Worm (Caenorhabditis elegans): ENCODE data around the gene deb-1.

DNA sequence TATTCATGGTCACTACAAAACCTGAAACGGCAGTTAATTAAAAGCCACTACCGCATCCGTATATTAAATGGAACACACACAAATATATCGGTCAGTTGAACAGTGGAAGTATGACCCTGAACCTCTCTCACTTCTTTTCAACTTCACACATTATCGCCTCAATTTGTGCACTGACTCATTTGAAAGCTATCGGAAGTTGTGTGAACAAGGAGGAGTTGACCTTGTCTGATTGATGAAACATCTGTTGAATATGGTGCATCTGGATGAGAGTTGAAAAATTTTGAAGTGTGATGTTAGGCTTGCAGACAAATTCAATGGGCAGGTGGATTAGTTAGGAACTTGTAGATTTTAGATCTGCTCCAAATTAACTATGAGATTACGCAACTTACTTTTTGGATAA is 3.4 kb upstream of the deb-1 start:
- TF ChIP-seq B0310.2 (tag; optimal IDR thresholded peaks at IDR 0.05) (no peak), sea-1 (GFP tag; conservative IDR thresholded peaks at IDR 0.05) (no peak), hmbx-1 (tag; optimal IDR thresholded peaks at IDR 0.05) (no peak), tbx-37 (GFP tag; conservative IDR thresholded peaks at IDR 0.05) (no peak), ama-1 (optimal IDR thresholded peaks at IDR 0.05) (no peak), F13C5.2 (tag; optimal IDR thresholded peaks at IDR 0.05) (no peak), pes-1 (GFP tag; IDR thresholded peaks at IDR 0.05) (no peak), ceh-13 (GFP tag; optimal IDR thresholded peaks at IDR 0.05) (no peak), tbx-11 (GFP tag; IDR thresholded peaks at IDR 0.05) (no peak), tra-4 (tag; optimal IDR thresholded peaks at IDR 0.05) (no peak)

Data from whole organism, early embryonic.